Worm (Caenorhabditis elegans): ENCODE data around the gene F11A5.5.

Gene F11A5.5

DNA sequence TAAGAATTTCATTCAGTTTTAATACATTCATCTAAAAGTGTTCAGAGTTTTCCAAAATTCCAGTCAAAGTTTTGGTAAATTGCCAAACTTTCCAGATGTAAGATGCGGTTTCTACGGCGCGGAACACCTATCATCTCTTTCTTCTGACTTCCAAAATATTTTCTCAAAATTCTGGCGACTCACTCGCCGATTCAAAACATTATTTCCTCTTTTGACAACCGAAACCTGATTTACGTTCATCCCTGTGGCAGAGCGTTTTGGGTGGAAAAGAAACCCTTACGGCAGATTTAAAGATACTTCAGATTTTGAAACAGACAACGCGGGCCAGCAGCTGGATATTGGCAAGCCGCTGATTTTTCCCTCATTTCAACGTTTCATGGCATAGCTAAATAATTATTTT, at the start of gene F11A5.5:
F11A5.5 (plus strand) TSS at position 301 of the 400 bp plus-strand sequence.
- TF ChIP-seq mls-2 (tag; optimal IDR thresholded peaks at IDR 0.05) = no peak
- no peak for TF ChIP-seq elt-1 (tag; optimal IDR thresholded peaks at IDR 0.05; ENCODE audit: borderline replicate concordance, insufficient read depth)
- TF ChIP-seq hlh-1 (tag; optimal IDR thresholded peaks at IDR 0.05) = no peak
- TF ChIP-seq M03D4.4 (tag; optimal IDR thresholded peaks at IDR 0.05) = no peak
- TF ChIP-seq lin-13 (tag; optimal IDR thresholded peaks at IDR 0.05) = no peak
- TF ChIP-seq lin-32 (GFP tag; optimal IDR thresholded peaks at IDR 0.05) = no peak
- no peak for TF ChIP-seq unc-62 (GFP tag; optimal IDR thresholded peaks at IDR 0.05)
- no peak for TF ChIP-seq drap-1 (GFP tag; optimal IDR thresholded peaks at IDR 0.05)
- no peak for TF ChIP-seq elt-3 (tag; optimal IDR thresholded peaks at IDR 0.05)
- no peak for TF ChIP-seq unc-39 (tag; optimal IDR thresholded peaks at IDR 0.05)
- TF ChIP-seq sem-2 (GFP tag; optimal IDR thresholded peaks at IDR 0.05) = no peak
- TF ChIP-seq ztf-11 (tag; optimal IDR thresholded peaks at IDR 0.05) = no peak
- TF ChIP-seq snpc-4 (tag; optimal IDR thresholded peaks at IDR 0.05) = no peak
- no peak for TF ChIP-seq ceh-43 (GFP tag; optimal IDR thresholded peaks at IDR 0.05)
- TF ChIP-seq lsy-2 (tag; optimal IDR thresholded peaks at IDR 0.05) = no peak
- TF ChIP-seq tbx-8 (GFP tag; optimal IDR thresholded peaks at IDR 0.05) = no peak
- TF ChIP-seq pha-4 (tag; optimal IDR thresholded peaks at IDR 0.05) = no peak
- TF ChIP-seq nhr-237 (tag; optimal IDR thresholded peaks at IDR 0.05) = no peak
- no peak for TF ChIP-seq flh-1 (GFP tag; optimal IDR thresholded peaks at IDR 0.05)

ce11 chrV:16148805-16149204, 49.3 kb upstream of the F11A5.5 start, which contains the start of gene F10A3.4:
Gene F10A3.4, plus strand, starts transcription at chrV:16149105.
- TF ChIP-seq sptf-1 (tag; optimal IDR thresholded peaks at IDR 0.05) (no peak), flh-1 (GFP tag; optimal IDR thresholded peaks at IDR 0.05) (no peak)

ce11 chrV:16153375-16153774, 44.7 kb upstream of the F11A5.5 start, which contains the start of gene str-254:
Gene str-254, minus strand, starts transcription at chrV:16153475.
- TF ChIP-seq nhr-12 (tag; optimal IDR thresholded peaks at IDR 0.05) = no peak
- no peak for TF ChIP-seq lin-13 (tag; optimal IDR thresholded peaks at IDR 0.05)
- no peak for TF ChIP-seq M03D4.4 (tag; optimal IDR thresholded peaks at IDR 0.05)
- TF ChIP-seq zip-8 (tag; optimal IDR thresholded peaks at IDR 0.05) = no peak
- TF ChIP-seq sem-2 (GFP tag; optimal IDR thresholded peaks at IDR 0.05) = no peak
- TF ChIP-seq ces-1 (GFP tag; optimal IDR thresholded peaks at IDR 0.05) = no peak
- no peak for TF ChIP-seq hlh-1 (tag; optimal IDR thresholded peaks at IDR 0.05)
- TF ChIP-seq tbx-8 (GFP tag; optimal IDR thresholded peaks at IDR 0.05) = no peak
- TF ChIP-seq unc-39 (tag; optimal IDR thresholded peaks at IDR 0.05) = no peak
- TF ChIP-seq ztf-11 (tag; optimal IDR thresholded peaks at IDR 0.05) = no peak
- no peak for TF ChIP-seq flh-1 (GFP tag; optimal IDR thresholded peaks at IDR 0.05)
- TF ChIP-seq drap-1 (GFP tag; optimal IDR thresholded peaks at IDR 0.05) = no peak
- TF ChIP-seq ham-2 (GFP tag; optimal IDR thresholded peaks at IDR 0.05) = no peak
- TF ChIP-seq bed-3 (GFP tag; optimal IDR thresholded peaks at IDR 0.05) = no peak
- TF ChIP-seq mep-1 (tag; optimal IDR thresholded peaks at IDR 0.05) = no peak
- no peak for TF ChIP-seq ceh-43 (GFP tag; optimal IDR thresholded peaks at IDR 0.05)
- no peak for TF ChIP-seq nhr-237 (tag; optimal IDR thresholded peaks at IDR 0.05)
- no peak for TF ChIP-seq snpc-4 (tag; optimal IDR thresholded peaks at IDR 0.05)
- no peak for TF ChIP-seq mls-2 (tag; optimal IDR thresholded peaks at IDR 0.05)

- TF ChIP-seq mep-1 (tag; optimal IDR thresholded peaks at IDR 0.05) = no peak
- TF ChIP-seq blmp-1 (tag; optimal IDR thresholded peaks at IDR 0.05) = no peak
- TF ChIP-seq ceh-39 (tag; optimal IDR thresholded peaks at IDR 0.05) = no peak
- no peak for TF ChIP-seq bed-3 (GFP tag; optimal IDR thresholded peaks at IDR 0.05)
- no peak for TF ChIP-seq drap-1 (GFP tag; optimal IDR thresholded peaks at IDR 0.05)
- TF ChIP-seq elt-3 (tag; optimal IDR thresholded peaks at IDR 0.05) = no peak
- no peak for TF ChIP-seq ceh-83 (GFP tag; optimal IDR thresholded peaks at IDR 0.05)
Observed at ce11 chrV:16155111-16155510, 43.0 kb upstream of the F11A5.5 start, which contains the start of gene str-97. Gene str-97, minus strand, starts transcription at chrV:16155211.

- TF ChIP-seq unc-120 (tag; optimal IDR thresholded peaks at IDR 0.05; ENCODE audit: poor library complexity, severe bottlenecking) = no peak
- TF ChIP-seq pha-4 (tag; optimal IDR thresholded peaks at IDR 0.05) = no peak
- no peak for TF ChIP-seq nhr-12 (tag; optimal IDR thresholded peaks at IDR 0.05)
Observed at ce11 chrV:16158391-16158790, 39.7 kb upstream of the F11A5.5 start, which contains the start of gene str-99. Gene str-99, minus strand, starts transcription at chrV:16158491.
